Worm (Caenorhabditis elegans) whole organism, L4 larva: ENCODE measurements around the gene R02D5.3.

ENCODE experiments used
- ama-1 ChIP-seq: fragments of 150-350 bp; optimal IDR thresholded peaks from 2 replicates; lab custom pipeline; 2014; ENCODE audit warnings: inconsistent platforms, mixed read lengths
- fkh-10 ChIP-seq: fragments of 150-350 bp; optimal IDR thresholded peaks from 2 replicates; lab custom pipeline; 2014; ENCODE audit warnings: missing biosample characterization, missing genetic modification reagents, missing genetic modification characterization
- lin-15B ChIP-seq: fragments of 150-350 bp; sonication (generic microtip); optimal IDR thresholded peaks from 3 replicates; lab custom pipeline; 2014; ENCODE audit warnings: missing biosample characterization, missing genetic modification characterization
- pha-4 ChIP-seq, 2 experiments: fragments of 150-350 bp in 1 of 2; fragments of 200-800 bp in 1 of 2; sonication (Bioruptor generic) in 1 of 2; IDR thresholded peaks in 1 of 2; optimal IDR thresholded peaks in 1 of 2; 2 replicates each; pipeline versions ENCODE4 v1.3.6 to Lab custom; 2014 to 2022; ENCODE audit warnings: missing genetic modification characterization in 2 of 2, missing genetic modification reagents in 2 of 2, missing biosample characterization in 1 of 2, missing compliant biosample characterization in 1 of 2

- no peak for TF ChIP-seq fkh-10
- TF ChIP-seq lin-15B, result no peak
- TF ChIP-seq ama-1, result no peak
- TF ChIP-seq pha-4 (GFP tag; IDR thresholded peaks at IDR 0.05; lab: Robert Waterston, UW), result no peak
- no peak for TF ChIP-seq pha-4 (tag; optimal IDR thresholded peaks at IDR 0.05; lab: Kevin White, UChicago)
Measured at ce11 chrV:14478979-14479378, 4.0 kb upstream of the R02D5.3 start, which contains the start of gene clec-55.
